Fruit fly (Drosophila melanogaster) whole organism, embryonic: ENCODE measurements around the gene CG17325.

Experiments used
- Adf1 ChIP-seq: fragments of 200-800 bp; sonication (Bioruptor generic); IDR thresholded peaks from 2 replicates; pipeline ENCODE4 v1.3.6; 2022; ENCODE audit warnings: missing biosample characterization, missing genetic modification characterization
- Awh ChIP-seq: fragments of 200-800 bp; sonication (Bioruptor generic); IDR thresholded peaks from 2 replicates; pipeline ENCODE4, ENCODE4 v1.3.6; 2022; ENCODE audit warnings: missing biosample characterization, missing genetic modification characterization
- CG10979 ChIP-seq: fragments of 200-800 bp; sonication (Bioruptor generic); optimal IDR thresholded peaks from 2 replicates; lab custom pipeline; 2018; ENCODE audit warnings: missing biosample characterization, mild to moderate bottlenecking, missing genetic modification characterization, moderate library complexity
- CG11504 ChIP-seq: fragments of 200-800 bp; sonication (Bioruptor generic); optimal IDR thresholded peaks from 3 replicates; lab custom pipeline; 2019; ENCODE audit warnings: missing biosample characterization, mild to moderate bottlenecking, missing genetic modification characterization, moderate library complexity
- CG11560 ChIP-seq: fragments of 200-800 bp; sonication (Bioruptor generic); IDR thresholded peaks from 3 replicates; pipeline ENCODE4 v1.3.6; 2022; ENCODE audit warnings: missing biosample characterization, missing genetic modification characterization
- CG11723 ChIP-seq: fragments of 200-800 bp; sonication (Bioruptor generic); optimal IDR thresholded peaks from 2 replicates; lab custom pipeline; 2017; ENCODE audit warnings: missing biosample characterization, mild to moderate bottlenecking, missing genetic modification characterization
- CG12104 ChIP-seq: fragments of 200-800 bp; sonication (Bioruptor generic); optimal IDR thresholded peaks from 3 replicates; lab custom pipeline; 2016; ENCODE audit warnings: missing biosample characterization, missing genetic modification characterization
- CG12155 ChIP-seq: fragments of 200-800 bp; sonication (Bioruptor generic); optimal IDR thresholded peaks from 3 replicates; lab custom pipeline; 2016; ENCODE audit warnings: missing biosample characterization, missing genetic modification characterization
- CG14860 ChIP-seq: fragments of 200-800 bp; sonication (Bioruptor generic); IDR thresholded peaks from 3 replicates; pipeline ENCODE4 v1.3.6; 2022; ENCODE audit warnings: missing biosample characterization, missing genetic modification characterization; ENCODE audit not compliant: partially characterized antibody
- CG18262 ChIP-seq: fragments of 200-800 bp; optimal IDR thresholded peaks from 3 replicates; lab custom pipeline; 2019; ENCODE audit warnings: missing biosample characterization, mild to moderate bottlenecking, missing genetic modification characterization, moderate library complexity
- CG2712 ChIP-seq: fragments of 200-800 bp; optimal IDR thresholded peaks from 3 replicates; lab custom pipeline; 2019; ENCODE audit warnings: missing biosample characterization, mild to moderate bottlenecking, missing genetic modification characterization, moderate library complexity
- CG3163 ChIP-seq: fragments of 200-800 bp; sonication (Bioruptor generic); optimal IDR thresholded peaks from 3 replicates; lab custom pipeline; 2016; ENCODE audit warnings: missing biosample characterization, missing genetic modification characterization
- CG34422 ChIP-seq: fragments of 200-800 bp; sonication (Bioruptor generic); IDR thresholded peaks from 3 replicates; pipeline ENCODE4 v1.3.6; 2022; ENCODE audit warnings: missing biosample characterization, missing genetic modification characterization
- CG43689 ChIP-seq: fragments of 200-800 bp; sonication (Bioruptor generic); IDR thresholded peaks from 2 replicates; pipeline ENCODE4 v1.3.6; 2022; ENCODE audit warnings: missing biosample characterization, missing genetic modification characterization
- CG6254 ChIP-seq: fragments of 200-800 bp; sonication (Bioruptor generic); optimal IDR thresholded peaks from 3 replicates; lab custom pipeline; 2017; ENCODE audit warnings: mild to moderate bottlenecking, missing biosample characterization, missing genetic modification reagents, missing genetic modification characterization
- CG6272 ChIP-seq: fragments of 200-800 bp; sonication (Bioruptor generic); IDR thresholded peaks from 2 replicates; pipeline ENCODE4 v1.3.6; 2022; ENCODE audit warnings: missing biosample characterization, missing genetic modification characterization
- CG7357 ChIP-seq: fragments of 200-800 bp; sonication (Bioruptor generic); IDR thresholded peaks from 3 replicates; pipeline ENCODE4 v1.3.6; 2022; ENCODE audit warnings: missing biosample characterization, missing genetic modification characterization
- CG9437 ChIP-seq: fragments of 200-800 bp; sonication (Bioruptor generic); optimal IDR thresholded peaks from 2 replicates; lab custom pipeline; 2018; ENCODE audit warnings: missing biosample characterization, mild to moderate bottlenecking, missing genetic modification characterization
- D ChIP-seq, 2 experiments: fragments of 200-800 bp in 1 of 2; fragments of >200 bp in 1 of 2; sonication (Bioruptor generic) in 1 of 2; optimal IDR thresholded peaks; 2 replicates in 1 of 2; 3 replicates in 1 of 2; lab custom pipeline; 2017; ENCODE audit warnings: mild to moderate bottlenecking in 1 of 2, missing biosample characterization in 1 of 2, missing genetic modification characterization in 1 of 2, missing genetic modification reagents in 1 of 2
- Dip3 ChIP-seq: fragments of 200-800 bp; sonication (Bioruptor generic); optimal IDR thresholded peaks from 3 replicates; lab custom pipeline; 2016; ENCODE audit warnings: missing biosample characterization, missing genetic modification characterization
- Dll ChIP-seq: fragments of 200-800 bp; sonication (Bioruptor generic); IDR thresholded peaks from 4 replicates; pipeline ENCODE4 v1.3.6; 2022; ENCODE audit warnings: missing biosample characterization, missing genetic modification characterization; ENCODE audit not compliant: partially characterized antibody
- ERR ChIP-seq: fragments of 200-800 bp; sonication (Bioruptor generic); optimal IDR thresholded peaks from 2 replicates; lab custom pipeline; 2016; ENCODE audit warnings: missing biosample characterization, missing genetic modification characterization
- H15 ChIP-seq: fragments of 200-800 bp; sonication (Bioruptor generic); IDR thresholded peaks from 3 replicates; pipeline ENCODE4 v1.3.6; 2022; ENCODE audit warnings: missing biosample characterization, missing genetic modification characterization
- Hand ChIP-seq: fragments of 200-800 bp; sonication (Bioruptor generic); optimal IDR thresholded peaks from 2 replicates; lab custom pipeline; 2017; ENCODE audit warnings: mild to moderate bottlenecking, missing biosample characterization, missing genetic modification reagents, missing genetic modification characterization
- Hsf ChIP-seq: fragments of 200-800 bp; sonication (Bioruptor generic); optimal IDR thresholded peaks from 3 replicates; lab custom pipeline; 2016; ENCODE audit warnings: missing biosample characterization, missing genetic modification characterization
- Lpt ChIP-seq: fragments of >200 bp; optimal IDR thresholded peaks from 2 replicates; lab custom pipeline; 2018; ENCODE audit warnings: missing biosample characterization, missing genetic modification characterization
- Rfx ChIP-seq: fragments of 200-800 bp; sonication (Bioruptor generic); IDR thresholded peaks from 2 replicates; pipeline ENCODE4 v1.3.6; 2022; ENCODE audit warnings: missing biosample characterization, missing genetic modification characterization
- Sry-δ ChIP-seq: fragments of 200-800 bp; sonication (Bioruptor generic); optimal IDR thresholded peaks from 2 replicates; lab custom pipeline; 2016; ENCODE audit warnings: missing biosample characterization, missing genetic modification characterization
- Vsx1 ChIP-seq: fragments of 200-800 bp; sonication (Bioruptor generic); optimal IDR thresholded peaks from 2 replicates; lab custom pipeline; 2017; ENCODE audit warnings: missing biosample characterization, mild to moderate bottlenecking, missing genetic modification characterization, missing genetic modification reagents
- ab ChIP-seq: fragments of 200-800 bp; sonication (Bioruptor generic); optimal IDR thresholded peaks from 2 replicates; lab custom pipeline; 2016; ENCODE audit warnings: missing biosample characterization, missing genetic modification characterization
- ap ChIP-seq: fragments of 200-800 bp; sonication (Bioruptor generic); IDR thresholded peaks from 2 replicates; pipeline ENCODE4 v1.3.6; 2022; ENCODE audit warnings: missing biosample characterization, missing genetic modification characterization
- bcd ChIP-seq: fragments of 200-800 bp; sonication (Bioruptor generic); optimal IDR thresholded peaks from 2 replicates; lab custom pipeline; 2017; ENCODE audit warnings: missing biosample characterization, mild to moderate bottlenecking, missing genetic modification characterization
- cato ChIP-seq: fragments of 200-800 bp; sonication (Bioruptor generic); optimal IDR thresholded peaks from 2 replicates; lab custom pipeline; 2016; ENCODE audit warnings: missing biosample characterization, missing genetic modification characterization, borderline replicate concordance
- dimm ChIP-seq: fragments of 200-800 bp; sonication (Bioruptor generic); IDR thresholded peaks from 2 replicates; pipeline ENCODE4 v1.3.6; 2022; ENCODE audit warnings: missing biosample characterization, missing genetic modification characterization
- dmrt11E ChIP-seq: fragments of 200-800 bp; sonication (Bioruptor generic); optimal IDR thresholded peaks from 3 replicates; lab custom pipeline; 2018; ENCODE audit warnings: missing biosample characterization, mild to moderate bottlenecking, missing genetic modification characterization, moderate library complexity
- ewg ChIP-seq: fragments of 200-800 bp; sonication (Bioruptor generic); optimal IDR thresholded peaks from 3 replicates; lab custom pipeline; 2017; ENCODE audit warnings: mild to moderate bottlenecking, missing biosample characterization, missing genetic modification reagents, missing genetic modification characterization
- gsb-n ChIP-seq: fragments of 200-800 bp; sonication (Bioruptor generic); optimal IDR thresholded peaks from 3 replicates; lab custom pipeline; 2018; ENCODE audit warnings: missing biosample characterization, mild to moderate bottlenecking, missing genetic modification characterization
- hbn ChIP-seq: fragments of 200-800 bp; sonication (Bioruptor generic); IDR thresholded peaks from 2 replicates; pipeline ENCODE4 v1.3.6; 2022; ENCODE audit warnings: missing biosample characterization, missing genetic modification characterization; ENCODE audit not compliant: partially characterized antibody
- jing ChIP-seq: fragments of 200-800 bp; sonication (Bioruptor generic); optimal IDR thresholded peaks from 2 replicates; lab custom pipeline; 2018; ENCODE audit warnings: missing biosample characterization, mild to moderate bottlenecking, missing genetic modification characterization
- jumu ChIP-seq: fragments of 200-800 bp; sonication (Bioruptor generic); optimal IDR thresholded peaks from 3 replicates; lab custom pipeline; 2016; ENCODE audit warnings: missing biosample characterization, missing genetic modification characterization
- ken ChIP-seq: fragments of 200-800 bp; sonication (Bioruptor generic); IDR thresholded peaks from 3 replicates; pipeline ENCODE4 v1.3.6; 2022; ENCODE audit warnings: missing biosample characterization, missing genetic modification characterization
- nerfin-2 ChIP-seq: fragments of 200-800 bp; sonication (Bioruptor generic); IDR thresholded peaks from 2 replicates; pipeline ENCODE4 v1.3.6; 2022; ENCODE audit warnings: missing biosample characterization, missing genetic modification characterization; ENCODE audit not compliant: partially characterized antibody
- odd ChIP-seq: fragments of 200-800 bp; sonication (Bioruptor generic); optimal IDR thresholded peaks from 2 replicates; lab custom pipeline; 2017; ENCODE audit warnings: missing biosample characterization, mild to moderate bottlenecking, missing genetic modification characterization
- prd ChIP-seq, 3 experiments: fragments of >200 bp in 2 of 3; fragments of 200-800 bp in 1 of 3; sonication (Bioruptor generic) in 1 of 3; optimal IDR thresholded peaks in 2 of 3; IDR thresholded peaks in 1 of 3; 2 replicates in 2 of 3; 3 replicates in 1 of 3; pipeline versions ENCODE4 v1.3.6 to Lab custom; 2017 to 2022; ENCODE audit warnings: missing biosample characterization in 1 of 3, missing genetic modification characterization in 1 of 3
- sim ChIP-seq: fragments of 200-800 bp; sonication (Bioruptor generic); IDR thresholded peaks from 2 replicates; pipeline ENCODE4 v1.3.6; 2022; ENCODE audit warnings: missing biosample characterization, missing genetic modification characterization
- sr ChIP-seq: fragments of 200-800 bp; sonication (Bioruptor generic); IDR thresholded peaks from 3 replicates; pipeline ENCODE4 v1.3.6; 2022; ENCODE audit warnings: missing biosample characterization, missing genetic modification characterization
- stc ChIP-seq: fragments of 200-800 bp; sonication (Bioruptor generic); IDR thresholded peaks from 2 replicates; pipeline ENCODE4 v1.3.6; 2022; ENCODE audit warnings: missing biosample characterization, missing genetic modification characterization
- toy ChIP-seq: fragments of 200-800 bp; sonication (Bioruptor generic); IDR thresholded peaks from 2 replicates; pipeline ENCODE4 v1.3.6; 2022; ENCODE audit warnings: missing biosample characterization, missing genetic modification characterization
- wdn ChIP-seq: fragments of 200-800 bp; sonication (Bioruptor generic); IDR thresholded peaks from 2 replicates; pipeline ENCODE4 v1.3.6; 2022; ENCODE audit warnings: missing biosample characterization, missing genetic modification characterization

CG17325 gene

DNA sequence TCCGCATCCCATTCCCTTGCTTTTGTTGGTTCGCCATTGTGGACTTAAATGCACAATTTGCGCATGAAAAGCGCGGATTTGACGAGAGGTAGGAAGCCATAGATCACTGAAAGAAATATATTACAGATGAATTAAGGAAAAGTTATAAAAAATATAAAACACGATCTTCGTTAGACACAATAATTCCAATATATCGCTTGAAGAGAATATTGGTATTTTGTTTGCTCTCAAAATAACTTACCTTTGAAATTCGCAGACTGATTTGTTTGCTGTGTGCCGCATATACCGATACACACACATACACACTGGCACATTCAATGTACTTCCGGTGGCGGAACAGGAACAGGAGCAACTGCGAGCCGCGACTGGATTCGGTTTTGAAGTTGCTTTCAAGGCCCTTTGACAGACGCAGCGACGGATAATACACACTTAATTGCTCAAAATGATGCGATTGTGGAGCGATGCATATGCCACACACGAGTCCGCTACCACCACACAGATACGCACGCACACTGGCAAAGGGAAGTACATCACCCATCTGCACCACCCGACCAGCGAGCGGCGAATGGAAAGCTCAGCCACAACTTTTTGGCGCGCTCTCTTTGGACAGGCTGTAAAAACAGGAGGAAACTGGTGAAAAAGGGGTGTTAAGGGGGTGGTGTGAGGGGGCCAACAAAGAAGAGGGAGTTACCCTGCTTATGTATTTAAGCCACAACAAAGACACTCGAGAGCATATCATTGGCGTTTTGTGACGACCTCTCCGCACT lies 6.6 kb upstream of the CG17325 start (continued):
- TF ChIP-seq Vsx1 (GFP tag; lab: Kevin White, UChicago) = no peak
- no peak for TF ChIP-seq odd (GFP tag; lab: Kevin White, UChicago)
- TF ChIP-seq CG7357 (GFP tag; lab: Robert Waterston, UW) = no peak
- no peak for TF ChIP-seq ken
- TF ChIP-seq CG11723 (GFP tag; lab: Kevin White, UChicago) = no peak
- TF ChIP-seq Adf1 (GFP tag; lab: Robert Waterston, UW) = no peak
- TF ChIP-seq CG43689 (GFP tag; lab: Robert Waterston, UW) = no peak
- no peak for TF ChIP-seq stc (GFP tag; lab: Robert Waterston, UW)
- no peak for TF ChIP-seq jumu
- TF ChIP-seq Dll (GFP tag; lab: Robert Waterston, UW) = no peak
- TF ChIP-seq wdn (GFP tag; lab: Robert Waterston, UW) = no peak
- TF ChIP-seq CG12104 (GFP tag; lab: Kevin White, UChicago) = no peak
- no peak for TF ChIP-seq prd (optimal IDR thresholded peaks at IDR 0.05; lab: Kevin White, UChicago)
- TF ChIP-seq prd (GFP tag; IDR thresholded peaks at IDR 0.05; lab: Robert Waterston, UW) = peak; percentile 65; the same call in 2 of the 3 replicates
- TF ChIP-seq CG18262 (tag; lab: Kevin White, UChicago) = peak; percentile 16
- no peak for TF ChIP-seq Awh (GFP tag; lab: Robert Waterston, UW)
- TF ChIP-seq CG11560 = no peak
- TF ChIP-seq ab = no peak
- TF ChIP-seq Dip3 = no peak
- TF ChIP-seq dimm (GFP tag; lab: Robert Waterston, UW) = no peak
- no peak for TF ChIP-seq nerfin-2 (GFP tag; lab: Robert Waterston, UW)
- TF ChIP-seq ap (GFP tag; lab: Robert Waterston, UW) = no peak
- no peak for TF ChIP-seq H15
- TF ChIP-seq CG34422 (GFP tag; lab: Robert Waterston, UW) = no peak
- no peak for TF ChIP-seq bcd (GFP tag; lab: Kevin White, UChicago)
- peak; percentile 39 for TF ChIP-seq CG10979 (tag; lab: Kevin White, UChicago)
- TF ChIP-seq CG14860 (GFP tag; lab: Robert Waterston, UW) = no peak
- no peak for TF ChIP-seq Hand (GFP tag; lab: Kevin White, UChicago)
- TF ChIP-seq CG9437 = no peak
- TF ChIP-seq hbn (GFP tag; lab: Robert Waterston, UW) = no peak
- TF ChIP-seq CG11504 = peak; percentile 2
- no peak for TF ChIP-seq gsb-n (tag; lab: Kevin White, UChicago)
- no peak for TF ChIP-seq cato
- TF ChIP-seq Sry-δ (GFP tag; lab: Kevin White, UChicago) = no peak
- no peak for TF ChIP-seq Hsf
- no peak for TF ChIP-seq sr
- TF ChIP-seq D (optimal IDR thresholded peaks at IDR 0.05; lab: Kevin White, UChicago) = no peak
- peak; percentile 18 for TF ChIP-seq D (GFP tag; optimal IDR thresholded peaks at IDR 0.05; lab: Kevin White, UChicago)
- TF ChIP-seq CG3163 (GFP tag; lab: Kevin White, UChicago) = no peak
- no peak for TF ChIP-seq ewg
- TF ChIP-seq toy (GFP tag; lab: Robert Waterston, UW) = no peak
- TF ChIP-seq sim (GFP tag; lab: Robert Waterston, UW) = no peak
- no peak for TF ChIP-seq Rfx
- peak; percentile 26 for TF ChIP-seq dmrt11E (tag; lab: Kevin White, UChicago)
- TF ChIP-seq CG6272 (GFP tag; lab: Robert Waterston, UW) = no peak
- no peak for TF ChIP-seq Lpt
- TF ChIP-seq CG6254 = peak; percentile 1
- TF ChIP-seq jing = no peak
- no peak for TF ChIP-seq ERR (GFP tag; lab: Kevin White, UChicago)
- no peak for TF ChIP-seq CG12155 (GFP tag; lab: Kevin White, UChicago)
- TF ChIP-seq CG2712 = peak; percentile 31
